Fruit fly (Drosophila melanogaster): Measurements from ENCODE around the gene pico.

The pico gene

DNA sequence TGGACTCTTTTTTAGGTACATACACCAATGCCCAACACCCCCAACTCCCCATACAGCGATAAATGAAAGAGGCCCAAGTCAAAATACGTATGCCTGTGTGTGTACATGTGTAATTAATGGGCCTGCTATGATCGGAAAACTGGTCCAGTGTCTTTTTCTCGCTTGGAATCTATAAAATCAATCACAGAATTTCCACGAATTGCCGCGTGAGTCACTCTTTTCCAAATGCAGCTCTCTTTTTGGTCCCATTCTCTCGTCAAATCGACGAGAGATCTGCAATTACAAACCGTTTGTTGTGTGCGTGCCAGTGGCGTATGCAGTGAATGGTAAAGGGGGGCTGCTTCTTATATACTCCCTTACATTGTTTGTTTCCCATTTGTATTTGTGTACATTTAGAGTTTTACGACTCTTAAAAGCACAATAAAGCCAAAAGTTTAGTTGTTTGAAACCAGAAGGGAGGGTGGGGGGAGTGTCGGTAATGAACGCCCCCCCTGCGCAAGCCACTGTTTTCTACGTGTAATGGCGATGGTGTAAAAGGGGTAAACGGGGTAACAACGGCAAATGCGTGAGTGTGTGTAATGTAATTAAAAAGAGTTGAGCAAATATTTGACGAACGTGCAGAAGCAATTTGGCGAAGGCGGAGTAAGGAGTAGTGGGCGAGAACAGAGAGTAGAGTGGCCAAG lies 5.0 kb downstream of the pico start:
- TF ChIP-seq Myc (optimal IDR thresholded peaks at IDR 0.05) (no peak), psq (optimal IDR thresholded peaks at IDR 0.05) (no peak), insv (optimal IDR thresholded peaks at IDR 0.05) (no peak), ttk (optimal IDR thresholded peaks at IDR 0.05) (no peak), h (optimal IDR thresholded peaks at IDR 0.05) (no peak), Sin3A (optimal IDR thresholded peaks at IDR 0.05) (no peak)

DNA sequence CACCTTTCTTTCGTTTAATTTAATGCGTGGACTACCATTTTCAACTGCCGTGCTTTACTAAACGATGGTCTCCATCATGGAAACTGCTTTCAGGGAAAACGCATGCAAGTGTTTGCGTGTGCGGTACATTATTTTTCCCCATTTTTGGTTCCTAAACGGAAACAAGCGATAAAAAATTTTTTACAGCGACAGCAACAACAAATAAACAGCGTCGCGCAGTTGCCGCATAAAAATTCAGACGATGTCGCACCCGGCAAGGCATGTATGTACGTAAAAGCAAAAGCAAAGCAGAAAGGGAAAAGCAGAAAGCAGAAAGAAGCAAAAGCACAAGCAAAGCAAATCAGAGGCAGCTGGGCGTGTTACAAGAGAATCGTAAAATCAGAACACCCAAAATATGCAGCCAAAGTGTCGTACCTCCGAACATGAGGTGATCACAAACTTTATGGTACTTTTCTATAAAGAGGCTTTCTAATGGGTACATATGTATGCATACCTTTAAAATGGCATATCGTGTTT lies 6.2 kb downstream of the pico start:
- no peak for TF ChIP-seq Myc (optimal IDR thresholded peaks at IDR 0.05)
- TF ChIP-seq h (optimal IDR thresholded peaks at IDR 0.05) = no peak
- TF ChIP-seq ttk (optimal IDR thresholded peaks at IDR 0.05) = no peak
- TF ChIP-seq psq (optimal IDR thresholded peaks at IDR 0.05) = no peak
- TF ChIP-seq Sin3A (optimal IDR thresholded peaks at IDR 0.05) = no peak
- TF ChIP-seq insv (optimal IDR thresholded peaks at IDR 0.05) = no peak

DNA sequence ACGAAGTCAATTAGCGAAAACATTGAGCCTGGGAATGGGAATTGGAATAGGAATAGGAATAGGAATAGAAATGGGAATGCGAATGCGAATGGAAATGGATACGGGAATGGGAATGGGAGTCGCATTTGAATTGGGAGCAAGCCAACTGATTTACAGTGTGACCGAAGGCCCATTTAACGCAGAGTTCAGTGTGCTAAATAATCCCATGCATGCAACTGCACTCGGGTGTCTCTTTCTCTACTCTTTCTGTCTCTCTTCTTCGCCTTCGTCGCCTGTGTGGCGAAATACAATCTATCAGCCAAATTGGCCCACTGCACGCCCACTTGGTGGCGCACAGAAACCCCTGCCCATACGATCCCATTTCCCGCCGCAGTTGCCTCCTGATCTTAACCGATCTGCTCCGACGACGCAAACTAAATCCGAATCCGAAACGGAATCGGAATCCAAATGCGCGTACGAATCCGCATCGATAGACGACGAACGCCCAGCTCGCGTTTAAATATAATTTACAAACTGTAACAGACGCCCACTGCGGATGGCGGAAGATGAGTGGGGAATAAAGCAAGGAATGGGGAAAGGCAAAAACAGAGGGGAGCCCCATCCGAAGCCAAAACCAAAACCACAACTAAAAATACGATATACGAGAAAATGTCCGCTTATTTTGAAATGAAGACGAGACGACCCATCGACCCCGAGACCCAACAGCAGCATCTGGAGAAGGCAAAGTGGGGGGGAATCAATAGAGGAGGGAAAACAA lies 7.7 kb downstream of the pico start:
- TF ChIP-seq psq (optimal IDR thresholded peaks at IDR 0.05) (no peak), insv (optimal IDR thresholded peaks at IDR 0.05) (no peak), Myc (optimal IDR thresholded peaks at IDR 0.05) (no peak), ttk (optimal IDR thresholded peaks at IDR 0.05) (no peak), Sin3A (optimal IDR thresholded peaks at IDR 0.05) (no peak), h (optimal IDR thresholded peaks at IDR 0.05) (no peak)

DNA sequence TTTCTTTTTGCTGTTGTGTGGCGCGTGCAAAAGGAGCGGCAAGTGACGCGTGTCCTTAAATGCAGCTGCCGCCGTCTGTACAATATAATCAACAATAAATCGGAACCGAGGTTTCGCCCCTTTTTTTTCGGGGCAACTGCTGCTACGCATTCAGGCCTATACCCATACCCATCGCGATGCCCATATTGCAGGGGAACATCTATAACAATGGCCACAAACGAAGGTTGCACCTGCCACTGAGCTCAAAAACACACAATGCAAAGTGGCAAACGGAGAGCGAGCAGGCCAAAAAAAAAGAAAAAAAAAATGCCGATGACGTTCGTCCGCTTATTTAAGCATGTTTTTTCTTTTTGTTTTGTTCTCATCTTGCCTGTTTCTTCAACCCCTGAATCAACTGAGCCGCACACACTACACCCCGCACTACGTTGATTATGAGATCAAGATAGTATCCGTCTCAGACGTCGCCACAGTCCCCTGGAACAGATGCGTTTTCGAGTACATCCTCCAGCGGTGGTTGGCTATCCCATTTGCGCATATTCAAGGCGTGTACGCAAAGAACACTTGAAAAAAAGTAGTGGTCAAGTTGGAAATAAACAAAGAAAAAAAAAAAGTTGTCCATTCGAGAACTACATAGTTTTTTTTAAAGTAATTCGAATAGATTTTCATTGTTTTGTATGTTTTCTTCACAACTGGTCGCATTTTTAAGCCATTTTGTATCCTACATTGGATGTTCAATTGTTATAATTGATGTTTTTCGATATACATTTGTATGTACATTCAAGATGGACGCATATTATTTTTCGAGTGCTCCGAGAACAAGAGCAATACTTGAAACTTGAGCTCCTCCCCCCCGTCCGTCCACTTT lies 9.2 kb downstream of the pico start:
- TF ChIP-seq h (optimal IDR thresholded peaks at IDR 0.05) (no peak), Sin3A (optimal IDR thresholded peaks at IDR 0.05) (no peak), ttk (optimal IDR thresholded peaks at IDR 0.05) (no peak), psq (optimal IDR thresholded peaks at IDR 0.05) (no peak), insv (optimal IDR thresholded peaks at IDR 0.05) (no peak), Myc (optimal IDR thresholded peaks at IDR 0.05) (no peak)

DNA sequence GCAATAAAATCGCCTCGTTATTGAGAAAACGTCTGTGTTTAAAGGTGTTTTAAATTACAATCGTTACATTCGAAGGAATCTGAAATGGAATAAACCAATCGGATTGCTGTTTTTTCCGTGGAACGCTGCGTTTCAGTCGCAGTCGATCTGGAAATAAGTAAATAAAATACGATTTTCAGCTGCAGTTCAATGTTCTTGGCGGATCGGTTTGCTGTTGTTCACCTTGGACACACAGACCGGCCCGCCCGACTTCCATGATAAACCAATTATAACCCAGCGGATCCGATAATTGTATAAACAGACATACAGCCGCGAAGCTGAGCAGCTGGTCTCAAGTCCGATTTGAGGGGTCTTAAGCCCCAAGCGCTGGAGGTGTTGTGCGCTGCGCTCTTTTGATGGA lies 11.5 kb downstream of the pico start:
- TF ChIP-seq psq (optimal IDR thresholded peaks at IDR 0.05) = no peak
- no peak for TF ChIP-seq h (optimal IDR thresholded peaks at IDR 0.05)
- TF ChIP-seq insv (optimal IDR thresholded peaks at IDR 0.05) = no peak
- TF ChIP-seq Sin3A (optimal IDR thresholded peaks at IDR 0.05) = no peak
- no peak for TF ChIP-seq Myc (optimal IDR thresholded peaks at IDR 0.05)
- TF ChIP-seq ttk (optimal IDR thresholded peaks at IDR 0.05) = no peak

DNA sequence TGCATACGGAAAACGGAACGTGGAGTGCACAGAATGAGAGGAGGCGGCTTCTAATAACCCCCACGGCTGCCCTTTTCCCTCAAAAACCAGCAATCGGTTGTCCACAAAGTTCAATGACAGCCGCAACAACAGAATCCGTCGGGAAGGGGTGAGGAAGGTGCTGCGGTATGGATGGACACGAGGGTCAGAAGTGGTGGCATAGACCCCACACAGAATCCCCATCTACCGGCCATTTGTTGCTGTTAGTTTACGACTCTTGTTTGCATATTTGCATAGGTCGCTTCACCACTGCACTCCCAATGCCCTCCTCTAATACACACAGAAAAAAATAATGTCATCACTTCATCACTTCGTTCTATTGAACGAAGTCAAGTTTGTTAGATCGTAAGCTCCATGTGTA lies 12.8 kb downstream of the pico start:
- TF ChIP-seq Myc (optimal IDR thresholded peaks at IDR 0.05) = no peak
- TF ChIP-seq insv (optimal IDR thresholded peaks at IDR 0.05) = no peak
- TF ChIP-seq ttk (optimal IDR thresholded peaks at IDR 0.05) = no peak
- no peak for TF ChIP-seq h (optimal IDR thresholded peaks at IDR 0.05)
- no peak for TF ChIP-seq psq (optimal IDR thresholded peaks at IDR 0.05)
- no peak for TF ChIP-seq Sin3A (optimal IDR thresholded peaks at IDR 0.05)

DNA sequence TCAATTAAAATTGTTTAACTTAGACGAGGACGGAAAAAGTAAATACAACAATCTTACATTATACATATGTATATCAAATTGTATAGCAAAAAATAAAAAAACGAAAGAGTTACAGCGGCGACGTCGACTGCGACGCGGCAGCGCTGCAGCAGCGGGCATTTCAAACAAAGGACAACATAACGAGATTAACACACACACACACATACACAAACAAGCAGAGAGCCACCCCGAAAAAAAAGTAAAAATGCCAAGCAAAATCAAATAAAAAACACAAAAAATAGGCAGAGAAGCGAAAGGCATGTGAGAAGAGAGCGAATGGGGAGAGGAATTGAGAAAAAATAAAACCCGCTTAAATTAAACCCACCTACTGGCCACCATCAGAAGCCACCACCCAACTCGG lies 24.1 kb downstream of the pico start:
- TF ChIP-seq h (optimal IDR thresholded peaks at IDR 0.05) (no peak), ttk (optimal IDR thresholded peaks at IDR 0.05) (no peak), psq (optimal IDR thresholded peaks at IDR 0.05) (no peak), Sin3A (optimal IDR thresholded peaks at IDR 0.05) (no peak), insv (optimal IDR thresholded peaks at IDR 0.05) (no peak), Myc (optimal IDR thresholded peaks at IDR 0.05) (no peak)

DNA sequence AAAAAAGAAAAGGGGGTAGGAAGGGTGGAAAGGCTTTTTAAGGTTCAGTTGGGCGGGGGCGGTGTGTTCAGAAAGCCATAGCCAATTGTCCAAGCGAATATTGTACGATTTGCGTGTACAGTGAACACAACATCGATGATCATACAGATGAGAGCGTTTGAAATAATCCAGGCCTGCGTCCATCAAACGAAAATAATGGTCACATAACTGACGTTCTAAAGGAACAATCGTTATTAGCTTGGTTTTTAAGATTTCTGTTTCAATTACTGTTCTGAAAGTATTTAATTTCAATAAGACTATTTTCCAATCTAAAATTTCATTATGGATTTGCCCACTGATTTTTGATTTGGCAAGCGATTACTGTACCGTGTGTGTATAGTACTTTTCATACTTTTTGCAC lies 26.7 kb downstream of the pico start:
- TF ChIP-seq Myc (optimal IDR thresholded peaks at IDR 0.05) (no peak), Sin3A (optimal IDR thresholded peaks at IDR 0.05) (no peak), psq (optimal IDR thresholded peaks at IDR 0.05) (no peak), h (optimal IDR thresholded peaks at IDR 0.05) (no peak), insv (optimal IDR thresholded peaks at IDR 0.05) (no peak), ttk (optimal IDR thresholded peaks at IDR 0.05) (no peak)

DNA sequence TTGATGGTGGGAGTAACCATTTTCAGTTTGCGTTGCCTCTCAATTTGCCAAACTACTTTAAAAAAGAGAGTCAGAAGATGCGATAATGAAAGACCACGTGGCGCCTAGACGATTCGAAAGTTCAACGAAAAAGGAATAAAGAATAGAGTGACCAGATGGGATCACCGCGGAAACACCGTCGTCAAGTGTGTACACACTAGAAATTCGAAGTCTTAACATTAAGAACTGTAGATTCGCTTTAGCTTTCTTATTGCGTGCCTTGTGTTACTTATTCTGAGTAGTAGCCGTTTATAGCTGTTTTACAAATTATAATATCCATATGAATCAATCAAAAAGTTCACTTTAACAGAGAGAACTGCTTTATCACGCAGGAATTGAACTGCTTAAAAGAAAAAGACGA lies 27.9 kb downstream of the pico start, which contains the start of gene SkpE:
Gene SkpE (minus strand): TSS at position 101 of the 400 bp plus-strand sequence.
- no peak for TF ChIP-seq ttk (optimal IDR thresholded peaks at IDR 0.05)

DNA sequence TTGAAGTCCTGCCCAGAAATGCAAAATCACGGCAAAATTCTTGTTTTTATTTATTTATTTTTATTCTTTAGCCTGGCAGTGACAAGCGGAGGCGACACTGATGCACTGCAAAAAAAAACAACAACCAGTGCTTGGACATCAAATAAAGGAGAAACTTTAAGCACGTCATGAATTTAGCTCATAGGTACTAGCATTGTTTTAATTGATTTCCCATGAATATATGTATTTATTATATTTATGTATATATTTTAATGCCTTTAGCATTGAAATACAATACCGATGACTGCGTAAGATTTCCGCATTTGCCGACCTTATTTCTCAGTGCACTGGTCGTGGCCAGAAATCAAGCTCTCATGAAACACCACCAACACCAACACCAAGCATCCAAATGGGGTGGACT lies 33.2 kb downstream of the pico start:
- TF ChIP-seq h (optimal IDR thresholded peaks at IDR 0.05) = no peak
- no peak for TF ChIP-seq insv (optimal IDR thresholded peaks at IDR 0.05)
- no peak for TF ChIP-seq Sin3A (optimal IDR thresholded peaks at IDR 0.05)
- TF ChIP-seq Myc (optimal IDR thresholded peaks at IDR 0.05) = no peak
- TF ChIP-seq psq (optimal IDR thresholded peaks at IDR 0.05) = no peak
- no peak for TF ChIP-seq ttk (optimal IDR thresholded peaks at IDR 0.05)

DNA sequence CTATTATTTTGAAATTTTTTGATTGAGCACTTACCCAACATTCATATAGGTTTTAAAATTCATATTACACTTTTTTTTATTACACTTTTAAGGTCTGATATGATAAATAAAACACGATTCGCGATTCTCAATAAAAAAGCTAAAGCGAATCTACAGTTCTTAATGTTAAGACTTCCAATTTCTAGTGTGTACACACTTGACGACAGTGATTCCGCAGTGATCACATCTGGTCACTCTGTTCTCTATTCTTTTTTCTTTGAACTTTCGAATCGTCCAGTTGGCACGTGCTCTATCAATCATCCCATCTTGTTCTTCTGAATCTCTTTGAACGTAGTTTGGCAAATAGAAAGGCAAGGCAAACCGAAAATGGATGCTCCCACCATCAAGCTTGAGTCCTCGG lies 36.1 kb downstream of the pico start, which contains the start of gene SkpC:
Gene SkpC (plus strand): TSS at position 301 of the 400 bp plus-strand sequence.
- TF ChIP-seq h (optimal IDR thresholded peaks at IDR 0.05) (no peak), psq (optimal IDR thresholded peaks at IDR 0.05) (no peak), ttk (optimal IDR thresholded peaks at IDR 0.05) (no peak), insv (optimal IDR thresholded peaks at IDR 0.05) (no peak), Myc (optimal IDR thresholded peaks at IDR 0.05) (no peak), Sin3A (optimal IDR thresholded peaks at IDR 0.05) (no peak)

DNA sequence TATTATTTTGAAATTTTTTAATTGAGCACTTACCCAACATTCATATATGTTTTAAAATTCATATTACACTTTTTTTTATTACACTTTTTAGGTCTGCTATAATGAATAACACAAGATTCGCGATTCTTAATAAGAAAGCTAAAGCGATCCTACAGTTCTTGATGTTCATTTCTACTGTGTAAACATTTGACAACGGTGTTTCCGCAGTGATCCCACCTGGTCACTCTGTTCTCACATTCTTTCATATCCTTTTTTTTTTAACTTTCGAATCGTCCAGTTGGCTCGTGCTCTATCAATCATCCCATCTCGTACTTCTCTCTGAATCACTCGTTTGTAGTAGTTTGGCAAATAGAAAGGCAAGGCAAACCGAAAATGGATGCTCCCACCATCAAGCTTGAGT lies 39.4 kb downstream of the pico start, which contains the start of gene SkpD:
Gene SkpD (plus strand): TSS at position 301 of the 400 bp plus-strand sequence.
- no peak for TF ChIP-seq Myc (optimal IDR thresholded peaks at IDR 0.05)
- no peak for TF ChIP-seq Sin3A (optimal IDR thresholded peaks at IDR 0.05)
- TF ChIP-seq insv (optimal IDR thresholded peaks at IDR 0.05) = no peak
- TF ChIP-seq h (optimal IDR thresholded peaks at IDR 0.05) = no peak
- no peak for TF ChIP-seq ttk (optimal IDR thresholded peaks at IDR 0.05)
- no peak for TF ChIP-seq psq (optimal IDR thresholded peaks at IDR 0.05)
